Fruit fly (Drosophila melanogaster): ENCODE measurements around the gene CG33543.

The CG33543 gene

dm6 chr2L:2038253-2038955 is 32.3 kb upstream of the CG33543 start:
- TF ChIP-seq fd96Ca (GFP tag; IDR thresholded peaks at IDR 0.05) (no peak), EcR (GFP tag; optimal IDR thresholded peaks at IDR 0.05) (peak; percentile 92), gl (tag; optimal IDR thresholded peaks at IDR 0.05) (no peak), CG13204 (GFP tag; optimal IDR thresholded peaks at IDR 0.05) (peak; percentile 42), CG12605 (GFP tag; IDR thresholded peaks at IDR 0.05) (no peak)

- TF ChIP-seq CG13204 (GFP tag; optimal IDR thresholded peaks at IDR 0.05) (peak; percentile 63), CG34367 (tag; optimal IDR thresholded peaks at IDR 0.05) (no peak), fd96Ca (GFP tag; IDR thresholded peaks at IDR 0.05) (no peak)
Observed at dm6 chr2L:2037551-2038252, 31.6 kb upstream of the CG33543 start.

dm6 chr2L:2037165-2037550 is 31.0 kb upstream of the CG33543 start, which contains the start of gene lectin-22C:
Gene lectin-22C (minus strand): TSS chr2L:2037265.
- no peak for TF ChIP-seq CG34367 (tag; optimal IDR thresholded peaks at IDR 0.05)
- TF ChIP-seq CG14655 (GFP tag; optimal IDR thresholded peaks at IDR 0.05): no peak
- no peak for TF ChIP-seq Pif1B (GFP tag; optimal IDR thresholded peaks at IDR 0.05)

DNA sequence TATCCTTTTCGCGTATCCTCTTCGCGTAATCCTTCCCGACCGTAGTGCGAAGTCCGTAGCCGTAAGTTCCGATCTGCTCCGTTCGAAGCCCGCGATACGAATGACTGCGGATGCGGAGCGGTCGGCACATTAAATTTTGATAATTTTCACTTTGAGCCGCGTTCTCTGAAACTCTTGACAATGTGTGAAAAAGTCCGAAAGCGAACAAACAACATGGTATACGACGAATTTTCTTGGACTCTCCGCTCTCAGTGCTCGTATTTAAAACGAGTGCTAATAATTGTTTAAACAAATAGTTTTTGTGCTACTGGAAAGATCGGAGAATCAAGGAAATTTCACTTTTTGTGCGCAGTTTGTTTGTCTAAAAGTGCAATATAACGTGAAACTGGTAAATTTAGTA is 29.8 kb upstream of the CG33543 start, which contains the start of gene CG42296:
CG42296 (minus strand) TSS at position 101 of the 400 bp plus-strand sequence.
- TF ChIP-seq CG8301 (tag; optimal IDR thresholded peaks at IDR 0.05): no peak
- no peak for TF ChIP-seq CG34367 (tag; optimal IDR thresholded peaks at IDR 0.05)

dm6 chr2L:2032076-2032475 is 26.0 kb upstream of the CG33543 start:
- no peak for TF ChIP-seq CG10348 (GFP tag; IDR thresholded peaks at IDR 0.05)
- TF ChIP-seq Snoo (tag; optimal IDR thresholded peaks at IDR 0.05): no peak
- no peak for TF ChIP-seq CG32121 (GFP tag; IDR thresholded peaks at IDR 0.05)
- no peak for TF ChIP-seq fd96Ca (GFP tag; IDR thresholded peaks at IDR 0.05)
- TF ChIP-seq Ets98B (GFP tag; IDR thresholded peaks at IDR 0.05): no peak
- no peak for TF ChIP-seq Pif1B (GFP tag; optimal IDR thresholded peaks at IDR 0.05)
- no peak for TF ChIP-seq D1 (tag; optimal IDR thresholded peaks at IDR 0.05)
- TF ChIP-seq CG9948 (tag; optimal IDR thresholded peaks at IDR 0.05): no peak
- no peak for TF ChIP-seq CG15710 (tag; optimal IDR thresholded peaks at IDR 0.05)
- no peak for TF ChIP-seq CG8301 (tag; optimal IDR thresholded peaks at IDR 0.05)
- no peak for TF ChIP-seq Pif1A (GFP tag; optimal IDR thresholded peaks at IDR 0.05)
- no peak for TF ChIP-seq CG13204 (GFP tag; optimal IDR thresholded peaks at IDR 0.05)
- no peak for TF ChIP-seq rn (GFP tag; IDR thresholded peaks at IDR 0.05)
- no peak for TF ChIP-seq EcR (GFP tag; optimal IDR thresholded peaks at IDR 0.05)

DNA sequence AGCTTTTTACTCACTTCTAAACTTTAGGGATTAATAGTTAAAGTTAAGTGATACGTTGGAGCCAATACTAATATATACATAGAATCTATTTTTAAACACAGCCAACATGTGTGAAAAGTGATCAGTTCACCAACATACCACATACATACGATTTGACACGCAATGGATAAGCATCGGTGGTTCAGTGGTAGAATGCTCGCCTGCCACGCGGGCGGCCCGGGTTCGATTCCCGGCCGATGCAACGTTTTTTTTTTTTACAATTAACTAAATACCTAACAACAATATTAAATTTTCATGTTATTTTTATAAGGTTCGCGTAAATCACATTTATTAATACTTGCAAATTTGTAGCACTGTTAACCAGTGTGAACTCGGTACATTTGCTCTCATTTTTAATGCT is 25.4 kb upstream of the CG33543 start:
- no peak for TF ChIP-seq fd96Ca (GFP tag; IDR thresholded peaks at IDR 0.05)
- TF ChIP-seq CG12605 (GFP tag; IDR thresholded peaks at IDR 0.05): no peak
- no peak for TF ChIP-seq CG32121 (GFP tag; IDR thresholded peaks at IDR 0.05)
- TF ChIP-seq D1 (tag; optimal IDR thresholded peaks at IDR 0.05): no peak
- TF ChIP-seq CG14655 (GFP tag; optimal IDR thresholded peaks at IDR 0.05): no peak
- no peak for TF ChIP-seq rn (GFP tag; IDR thresholded peaks at IDR 0.05)
- no peak for TF ChIP-seq CG8159 (tag; optimal IDR thresholded peaks at IDR 0.05)

DNA sequence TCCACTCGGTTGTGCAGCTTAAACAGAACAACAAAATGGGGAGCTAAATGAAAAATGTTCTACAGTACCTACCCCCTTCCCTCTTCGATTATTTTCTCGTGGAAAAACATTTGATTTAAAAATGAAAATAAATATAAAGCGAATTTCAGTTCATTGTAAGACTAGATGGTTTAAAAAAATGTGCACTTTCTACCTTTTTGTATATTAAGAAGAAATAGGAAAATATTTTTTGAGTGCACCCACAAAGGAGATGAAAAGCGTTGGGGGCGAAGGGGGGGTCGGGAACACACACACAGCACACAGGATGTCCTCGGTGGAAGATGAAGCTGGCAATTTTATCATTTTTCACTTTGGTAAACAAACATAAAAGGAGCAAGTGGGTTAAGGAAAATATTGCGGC is 16.7 kb upstream of the CG33543 start:
- TF ChIP-seq gl (tag; optimal IDR thresholded peaks at IDR 0.05): no peak
- TF ChIP-seq CG17806 (tag; optimal IDR thresholded peaks at IDR 0.05): no peak
- TF ChIP-seq rn (GFP tag; IDR thresholded peaks at IDR 0.05): no peak
- no peak for TF ChIP-seq CG14655 (GFP tag; optimal IDR thresholded peaks at IDR 0.05)
- TF ChIP-seq CG8301 (tag; optimal IDR thresholded peaks at IDR 0.05): no peak
- TF ChIP-seq CG8159 (tag; optimal IDR thresholded peaks at IDR 0.05): no peak
- no peak for TF ChIP-seq CG34367 (tag; optimal IDR thresholded peaks at IDR 0.05)
- no peak for TF ChIP-seq fd96Ca (GFP tag; IDR thresholded peaks at IDR 0.05)
- no peak for TF ChIP-seq CG13204 (GFP tag; optimal IDR thresholded peaks at IDR 0.05)
- no peak for TF ChIP-seq D1 (tag; optimal IDR thresholded peaks at IDR 0.05)

DNA sequence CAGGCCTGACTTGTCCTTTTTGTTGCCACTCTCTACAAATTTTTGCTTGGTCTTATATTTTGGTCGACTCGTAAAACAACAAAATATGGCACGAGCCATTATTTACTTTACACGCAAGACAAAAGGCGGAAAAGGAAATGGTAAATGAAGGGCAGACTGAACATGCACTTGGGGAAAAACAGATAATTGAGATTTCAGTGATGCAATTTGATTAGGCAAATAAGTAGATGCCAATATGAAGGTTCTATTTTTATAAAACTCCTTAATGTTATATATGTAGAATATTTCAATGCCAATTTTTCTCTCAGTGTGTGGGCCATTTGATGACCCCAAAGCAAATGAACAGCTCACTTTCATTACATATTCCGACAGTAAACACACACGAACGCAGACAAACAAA is 9.1 kb upstream of the CG33543 start:
- TF ChIP-seq Snoo (tag; optimal IDR thresholded peaks at IDR 0.05) (no peak), EcR (GFP tag; optimal IDR thresholded peaks at IDR 0.05) (no peak), Pif1A (GFP tag; optimal IDR thresholded peaks at IDR 0.05) (no peak), CG17806 (tag; optimal IDR thresholded peaks at IDR 0.05) (no peak)

Measured in whole organism, pupa.